Worm (Caenorhabditis elegans): Measurements from ENCODE around the gene str-243.

DNA sequence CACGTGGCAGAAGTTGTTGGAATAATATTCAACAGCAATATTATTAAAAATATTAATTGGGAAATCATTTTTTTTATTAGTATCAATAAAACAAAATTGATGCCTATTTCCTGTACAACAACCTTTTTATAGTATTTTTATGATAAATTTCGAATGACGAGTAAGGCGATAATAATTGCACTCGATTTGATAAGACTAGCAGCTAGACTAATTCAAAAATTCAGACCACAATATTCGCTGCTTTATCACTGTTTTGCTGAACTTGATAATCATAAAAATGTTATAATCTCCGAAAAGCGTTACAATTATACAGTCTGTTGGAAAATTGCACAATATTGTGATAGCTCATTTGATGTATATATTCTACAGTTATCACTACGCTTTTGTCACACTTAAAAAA, 23.1 kb downstream of the str-243 start, which contains the start of gene oac-32:
- no peak for TF ChIP-seq mdl-1 (tag; optimal IDR thresholded peaks at IDR 0.05)
- TF ChIP-seq ztf-7 (tag; optimal IDR thresholded peaks at IDR 0.05) = no peak
- TF ChIP-seq ama-1 (optimal IDR thresholded peaks at IDR 0.05) = no peak
- no peak for TF ChIP-seq nhr-11 (tag; optimal IDR thresholded peaks at IDR 0.05)
- TF ChIP-seq unc-62 (GFP tag; optimal IDR thresholded peaks at IDR 0.05 in 1 of 2) = no peak
- no peak for TF ChIP-seq unc-62 (tag; optimal IDR thresholded peaks at IDR 0.05)
- no peak for TF ChIP-seq dpl-1 (GFP tag; optimal IDR thresholded peaks at IDR 0.05)
- no peak for TF ChIP-seq skn-1 (tag; optimal IDR thresholded peaks at IDR 0.05)
- no peak for TF ChIP-seq mxl-2 (GFP tag; conservative IDR thresholded peaks at IDR 0.05)
- no peak for TF ChIP-seq mep-1 (tag; optimal IDR thresholded peaks at IDR 0.05)
- no peak for TF ChIP-seq ZK546.5 (tag; optimal IDR thresholded peaks at IDR 0.05)
- TF ChIP-seq fos-1 (tag; optimal IDR thresholded peaks at IDR 0.05) = no peak
- TF ChIP-seq nhr-6 (tag; optimal IDR thresholded peaks at IDR 0.05) = no peak

All from whole organism, L4 larva.